Worm (Caenorhabditis elegans): ENCODE results near the gene mksr-1.

DNA sequence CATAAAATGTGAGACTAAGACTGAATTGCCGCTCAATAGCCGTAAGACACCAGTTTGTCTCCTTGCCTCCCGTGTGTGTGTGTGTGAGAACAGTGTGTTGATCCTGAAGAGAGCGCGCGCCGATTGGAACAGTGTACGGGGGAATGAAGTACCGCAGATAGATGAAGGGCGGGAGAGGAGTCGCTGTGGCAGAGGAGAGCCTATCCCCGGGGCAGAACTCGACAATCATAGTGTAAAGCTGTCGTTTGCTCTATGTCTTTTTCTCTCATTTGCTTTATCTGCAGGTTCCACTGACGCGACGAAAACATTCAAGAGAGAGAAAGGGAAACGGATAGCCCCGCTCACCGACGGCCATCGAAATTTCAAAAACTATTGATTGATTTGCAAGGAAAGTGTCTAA, 13.0 kb upstream of the mksr-1 start:
- TF ChIP-seq nfya-1 (tag; optimal IDR thresholded peaks at IDR 0.05; ENCODE audit: borderline replicate concordance, insufficient read depth) (no peak), madf-6 (GFP tag; IDR thresholded peaks at IDR 0.05) (no peak), nhr-27 (tag; optimal IDR thresholded peaks at IDR 0.05) (no peak), unc-130 (GFP tag; optimal IDR thresholded peaks at IDR 0.05) (no peak), C06A6.2 (GFP tag; conservative IDR thresholded peaks at IDR 0.05) (no peak), egl-18 (GFP tag; IDR thresholded peaks at IDR 0.05) (no peak), ama-1 (optimal IDR thresholded peaks at IDR 0.05) (no peak), ama-1 (GFP tag; optimal IDR thresholded peaks at IDR 0.05) (no peak), ztf-28 (GFP tag; IDR thresholded peaks at IDR 0.05) (no peak), snpc-4 (GFP tag; optimal IDR thresholded peaks at IDR 0.05) (no peak), snpc-4 (tag; optimal IDR thresholded peaks at IDR 0.05) (no peak), mel-28 (tag; optimal IDR thresholded peaks at IDR 0.05; ENCODE audit: borderline replicate concordance) (no peak)
